2 worm cellular contexts compared by ENCODE assay signal in the genomic region with DNA sequence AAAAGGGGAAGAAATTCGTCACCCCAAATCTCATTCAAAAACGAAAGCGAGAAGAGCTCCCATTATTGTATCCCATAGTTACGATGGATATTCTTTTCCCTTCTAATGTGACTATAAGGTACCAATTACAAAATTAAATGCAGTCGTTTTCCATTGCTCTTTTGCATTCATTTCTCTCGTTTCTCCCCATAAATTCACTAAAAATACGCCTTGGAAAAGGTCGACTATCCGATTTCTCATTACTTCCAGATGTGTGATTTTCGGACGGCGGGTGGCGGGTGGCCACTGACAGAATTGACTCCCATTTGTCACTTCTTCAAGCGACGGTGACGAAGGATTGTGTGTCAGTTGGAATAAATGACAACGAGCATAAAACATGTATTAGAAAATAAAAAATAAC.
A peak's percentile ranks its signal among the peaks of the same experiment; 100 is the strongest.
TF ChIP-seq lines count a peak whose summit lies in the region.

No protein-coding gene starts in this region.

TF ChIP-seq in whole organism, L1 larva, 84 proteins besides CTCF, POLR2A, EP300 and RAD21:
- TF ChIP-seq fkh-4 (tag; optimal IDR thresholded peaks at IDR 0.05; lab: Kevin White, UChicago; ENCODE audit: borderline replicate concordance) = peak; percentile 78
- no peak for TF ChIP-seq lin-14 (GFP tag; optimal IDR thresholded peaks at IDR 0.05; lab: Kevin White, UChicago)
- no peak for TF ChIP-seq zag-1 (tag; optimal IDR thresholded peaks at IDR 0.05; lab: Kevin White, UChicago)
- peak; percentile 96 for TF ChIP-seq dsc-1 (tag; optimal IDR thresholded peaks at IDR 0.05; lab: Kevin White, UChicago)
TF ChIP-seq in whole organism, L1 larva: peak in this region for 2.

TF ChIP-seq in whole organism, late embryonic, 69 proteins besides CTCF, POLR2A, EP300 and RAD21:
- TF ChIP-seq ceh-18 (tag; optimal IDR thresholded peaks at IDR 0.05; lab: Kevin White, UChicago) (no peak), hlh-8 (tag; optimal IDR thresholded peaks at IDR 0.05; lab: Kevin White, UChicago) (peak; percentile 15)
